Worm (Caenorhabditis elegans): ENCODE data around the gene R155.5.

The R155.5 gene

ce11 chrIII:1950236-1950635, 20.1 kb downstream of the R155.5 start, which contains the start of the genes polh-1 and rps-22 (continued):
- TF ChIP-seq grh-1 (GFP tag; IDR thresholded peaks at IDR 0.05): peak; percentile 77
- TF ChIP-seq ceh-90 (tag; optimal IDR thresholded peaks at IDR 0.05): no peak
- TF ChIP-seq nhr-77 (tag; optimal IDR thresholded peaks at IDR 0.05): peak; percentile 88
- peak; percentile 88 for TF ChIP-seq nhr-20 (tag; optimal IDR thresholded peaks at IDR 0.05)
- peak; percentile 98 to 99 (median 98) for TF ChIP-seq dpl-1 (GFP tag; optimal IDR thresholded peaks at IDR 0.05)
- TF ChIP-seq unc-86 (tag; optimal IDR thresholded peaks at IDR 0.05): peak; percentile 86
- no peak for TF ChIP-seq unc-30 (tag; optimal IDR thresholded peaks at IDR 0.05)
- TF ChIP-seq nhr-28 (tag; optimal IDR thresholded peaks at IDR 0.05): no peak
- TF ChIP-seq ztf-4 (tag; optimal IDR thresholded peaks at IDR 0.05): peak; percentile 51
- TF ChIP-seq alr-1 (tag; optimal IDR thresholded peaks at IDR 0.05; ENCODE audit: borderline replicate concordance): no peak
- no peak for TF ChIP-seq lir-3 (tag; optimal IDR thresholded peaks at IDR 0.05; ENCODE audit: poor library complexity)
- peak; percentile 8 for TF ChIP-seq C34B4.2 (tag; optimal IDR thresholded peaks at IDR 0.05)
- peak in 5 of 6 experiments; percentile 75 to 98 (median 87) for TF ChIP-seq elt-3 (tag; optimal IDR thresholded peaks at IDR 0.05)
- peak; percentile 96 for TF ChIP-seq mep-1 (tag; optimal IDR thresholded peaks at IDR 0.05)
- no peak for TF ChIP-seq tlp-1 (tag; optimal IDR thresholded peaks at IDR 0.05)
- peak; percentile 93 for TF ChIP-seq nhr-85 (tag)
- TF ChIP-seq unc-98 (GFP tag; IDR thresholded peaks at IDR 0.05): no peak
- TF ChIP-seq lin-39 (tag; optimal IDR thresholded peaks at IDR 0.05): peak; percentile 73
- peak; percentile 95 for TF ChIP-seq lin-15B (tag; optimal IDR thresholded peaks at IDR 0.05)
- TF ChIP-seq zip-4 (GFP tag; optimal IDR thresholded peaks at IDR 0.05): peak; percentile 12
- TF ChIP-seq lin-14 (GFP tag; optimal IDR thresholded peaks at IDR 0.05): peak; percentile 90
- no peak for TF ChIP-seq sup-37 (GFP tag; optimal IDR thresholded peaks at IDR 0.05)
- TF ChIP-seq ets-5 (GFP tag; IDR thresholded peaks at IDR 0.05): no peak
- TF ChIP-seq egl-13 (tag; optimal IDR thresholded peaks at IDR 0.05): no peak
- peak; percentile 92 for TF ChIP-seq rnt-1 (tag; optimal IDR thresholded peaks at IDR 0.05)
- TF ChIP-seq xbp-1 (tag; optimal IDR thresholded peaks at IDR 0.05): peak; percentile 86
- peak; percentile 89 for TF ChIP-seq nhr-19 (GFP tag; conservative IDR thresholded peaks at IDR 0.05)
- TF ChIP-seq jun-1 (tag; optimal IDR thresholded peaks at IDR 0.05): peak; percentile 90
- no peak for TF ChIP-seq sox-4 (tag; optimal IDR thresholded peaks at IDR 0.05)
- TF ChIP-seq dsc-1 (tag; optimal IDR thresholded peaks at IDR 0.05): peak; percentile 67
- TF ChIP-seq swsn-7 (tag; optimal IDR thresholded peaks at IDR 0.05): peak; percentile 85
- TF ChIP-seq mab-9 (GFP tag; IDR thresholded peaks at IDR 0.05): no peak
- TF ChIP-seq Y116A8C.19 (tag; optimal IDR thresholded peaks at IDR 0.05; ENCODE audit: borderline replicate concordance): no peak
- TF ChIP-seq nhr-90 (tag; optimal IDR thresholded peaks at IDR 0.05; ENCODE audit: poor library complexity): peak; percentile 86
- TF ChIP-seq fkh-4 (tag; optimal IDR thresholded peaks at IDR 0.05; ENCODE audit: borderline replicate concordance): peak; percentile 16
- no peak for TF ChIP-seq ces-1 (GFP tag; optimal IDR thresholded peaks at IDR 0.05)
- TF ChIP-seq irx-1 (tag; optimal IDR thresholded peaks at IDR 0.05): peak; percentile 73
- TF ChIP-seq nhr-12 (tag; optimal IDR thresholded peaks at IDR 0.05): no peak
- TF ChIP-seq ama-1 (optimal IDR thresholded peaks at IDR 0.05): no peak
- TF ChIP-seq nhr-11 (tag; optimal IDR thresholded peaks at IDR 0.05): peak; percentile 47
- no peak for TF ChIP-seq nhr-84 (tag; optimal IDR thresholded peaks at IDR 0.05)
- TF ChIP-seq mdl-1 (tag; optimal IDR thresholded peaks at IDR 0.05): peak in 1 of 2 experiments; percentile 89
- TF ChIP-seq ceh-88 (GFP tag; IDR thresholded peaks at IDR 0.05): peak; percentile 70
- no peak for TF ChIP-seq ceh-63 (GFP tag; optimal IDR thresholded peaks at IDR 0.05)
- no peak for TF ChIP-seq unc-62 (GFP tag; optimal IDR thresholded peaks at IDR 0.05)
- no peak for TF ChIP-seq pag-3 (tag; optimal IDR thresholded peaks at IDR 0.05; ENCODE audit: borderline replicate concordance, insufficient read depth)
- peak; percentile 76 for TF ChIP-seq F16B12.6 (tag; optimal IDR thresholded peaks at IDR 0.05)
- TF ChIP-seq tbx-2 (tag; optimal IDR thresholded peaks at IDR 0.05): peak; percentile 86
- TF ChIP-seq elt-2 (tag; optimal IDR thresholded peaks at IDR 0.05): peak; percentile 43
- TF ChIP-seq aha-1 (tag; optimal IDR thresholded peaks at IDR 0.05): peak; percentile 37
- peak; percentile 76 for TF ChIP-seq vab-15 (tag; optimal IDR thresholded peaks at IDR 0.05)
- peak; percentile 42 for TF ChIP-seq mef-2 (tag; optimal IDR thresholded peaks at IDR 0.05)
- TF ChIP-seq hlh-17 (GFP tag; optimal IDR thresholded peaks at IDR 0.05; ENCODE audit: borderline replicate concordance): no peak
